Worm (Caenorhabditis elegans) whole organism, dauer: ENCODE measurements around the gene F49F1.9.
"Not testable (repeated sequence)": the region's sequence is repeated elsewhere in the genome, so short reads cannot be mapped to it uniquely, and the experiment has no call there.

Experiments used
- unc-62 ChIP-seq: sonication (generic microtip); optimal IDR thresholded peaks from 2 replicates; lab custom pipeline; 2017; ENCODE audit warnings: missing biosample characterization, missing genetic modification reagents, missing genetic modification characterization

F49F1.9 gene

DNA sequence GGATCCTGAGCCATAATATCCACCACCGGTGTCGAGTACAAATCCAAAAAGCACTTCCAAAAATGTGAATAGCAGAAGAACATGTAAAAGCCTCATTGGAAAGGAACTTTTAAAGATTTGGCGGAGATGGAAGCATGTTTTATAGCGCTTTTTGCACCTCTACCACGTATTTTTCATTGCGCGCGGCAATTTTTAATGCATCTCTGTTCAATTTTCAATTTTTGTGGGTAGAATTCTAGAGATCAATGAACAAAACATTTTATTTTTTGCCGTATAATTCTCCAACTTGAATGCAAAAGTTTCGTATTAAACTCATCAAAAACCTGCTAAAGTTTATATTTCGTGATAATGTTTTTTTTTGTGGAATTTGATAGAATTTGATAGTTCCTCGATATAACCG is at the start of gene F49F1.9:
F49F1.9 (minus strand) TSS at position 101 of the 400 bp plus-strand sequence.
- TF ChIP-seq unc-62 (GFP tag; lab: Kevin White, UChicago): no peak

DNA sequence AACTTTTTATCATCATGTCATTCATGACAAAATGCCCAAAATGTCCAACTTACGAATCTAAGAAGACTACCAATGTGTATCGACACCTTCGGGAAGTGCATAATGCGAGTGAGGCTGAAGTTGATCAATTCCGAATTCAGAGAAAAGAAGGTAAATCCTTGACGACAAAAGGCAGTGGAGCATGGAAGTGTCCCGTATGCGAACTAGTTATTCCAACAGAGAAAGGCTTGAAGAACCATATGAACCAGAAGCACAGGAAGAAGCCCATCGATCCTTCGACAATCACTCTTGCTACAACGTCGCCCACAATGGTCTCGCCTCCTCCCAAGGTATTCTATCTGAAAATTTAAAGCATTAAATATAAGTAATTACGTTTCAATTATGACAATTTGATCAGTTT is 48.7 kb upstream of the F49F1.9 start, which contains the start of gene K08D10.11:
K08D10.11 (minus strand) TSS at position 101 of the 400 bp plus-strand sequence.
- TF ChIP-seq unc-62 (GFP tag; lab: Kevin White, UChicago): not testable (repeated sequence)

DNA sequence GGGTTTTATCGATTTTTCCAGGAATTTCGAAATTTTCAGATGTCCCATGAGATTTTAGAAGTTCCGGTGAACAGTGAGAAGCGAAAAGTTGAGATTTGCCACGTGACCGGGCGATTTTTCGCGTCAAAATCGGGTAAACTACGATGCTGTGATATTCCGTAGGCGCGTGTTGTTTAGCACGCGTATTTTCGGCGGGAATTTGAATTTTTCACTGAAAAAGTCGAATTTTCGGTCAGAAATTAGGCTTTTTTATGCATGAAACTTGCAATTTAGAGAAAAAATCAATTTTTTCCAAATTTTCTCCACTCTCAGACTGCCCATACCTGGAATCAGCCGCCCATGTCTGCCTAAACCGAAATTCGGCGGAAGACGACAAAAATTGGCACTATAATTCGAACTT is 41.1 kb upstream of the F49F1.9 start, which contains the start of gene tsen-34:
tsen-34 (plus strand) TSS at position 34 of the 400 bp plus-strand sequence.
- no peak for TF ChIP-seq unc-62 (GFP tag; lab: Kevin White, UChicago)

DNA sequence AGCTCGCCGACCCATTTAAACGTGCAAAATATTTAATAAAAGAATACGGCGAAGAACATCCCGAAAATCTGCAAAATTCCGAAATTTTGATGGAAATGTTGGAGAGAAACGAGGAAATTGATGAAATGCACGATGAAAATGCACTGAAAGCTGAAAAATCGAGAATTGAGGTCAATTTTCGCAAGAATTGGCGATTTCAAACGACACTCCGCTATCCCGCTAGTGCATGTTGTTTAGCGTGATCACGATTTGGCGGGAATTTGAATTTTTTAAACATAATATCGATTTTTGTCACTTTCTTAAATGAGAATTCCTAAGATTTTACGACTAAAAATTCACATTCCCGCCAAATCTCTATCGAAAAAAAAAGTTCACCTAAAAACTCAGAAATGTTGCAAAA is 40.2 kb upstream of the F49F1.9 start:
- TF ChIP-seq unc-62 (GFP tag; lab: Kevin White, UChicago): no peak

DNA sequence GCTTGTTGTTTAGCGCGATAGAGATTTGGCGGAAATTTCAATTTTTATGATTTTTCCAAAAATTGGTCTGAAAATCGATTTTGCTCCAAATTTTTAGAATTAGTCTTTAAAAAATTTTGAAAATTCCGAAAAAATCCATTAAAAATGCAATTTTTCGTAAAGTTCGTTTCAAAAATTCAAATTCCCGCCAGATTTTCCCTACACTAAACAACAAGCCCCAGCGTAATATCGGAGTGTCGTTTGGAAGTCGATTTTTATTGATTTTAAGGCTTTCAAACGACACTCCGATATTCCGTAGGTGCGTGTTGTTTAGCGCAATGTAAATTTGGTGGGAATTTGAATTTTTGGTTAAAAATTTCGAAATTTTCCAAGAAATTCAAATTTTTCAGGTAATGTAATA is 39.3 kb upstream of the F49F1.9 start:
- TF ChIP-seq unc-62 (GFP tag; lab: Kevin White, UChicago): no peak

DNA sequence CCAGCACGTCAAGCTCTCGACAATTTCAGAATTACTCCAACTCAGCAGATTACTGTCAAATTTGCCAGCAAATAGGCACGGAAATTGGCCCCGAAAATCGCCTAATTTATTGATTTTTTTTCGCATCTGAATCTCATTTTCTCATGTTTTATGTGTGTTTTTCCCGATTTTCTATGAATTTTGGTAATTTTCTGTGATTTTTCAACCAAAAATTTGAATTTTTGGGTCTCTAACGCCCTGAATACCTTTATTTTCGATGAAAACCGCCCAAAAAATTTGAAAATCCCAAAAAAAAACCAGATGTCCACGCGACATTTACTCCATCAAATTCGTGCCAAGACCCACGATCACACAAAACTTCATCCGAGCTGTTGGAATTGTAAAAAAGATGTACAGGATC is 38.7 kb upstream of the F49F1.9 start, which contains the start of gene dnj-15:
dnj-15 (plus strand) TSS at position 301 of the 400 bp plus-strand sequence.
- TF ChIP-seq unc-62 (GFP tag; lab: Kevin White, UChicago): no peak

DNA sequence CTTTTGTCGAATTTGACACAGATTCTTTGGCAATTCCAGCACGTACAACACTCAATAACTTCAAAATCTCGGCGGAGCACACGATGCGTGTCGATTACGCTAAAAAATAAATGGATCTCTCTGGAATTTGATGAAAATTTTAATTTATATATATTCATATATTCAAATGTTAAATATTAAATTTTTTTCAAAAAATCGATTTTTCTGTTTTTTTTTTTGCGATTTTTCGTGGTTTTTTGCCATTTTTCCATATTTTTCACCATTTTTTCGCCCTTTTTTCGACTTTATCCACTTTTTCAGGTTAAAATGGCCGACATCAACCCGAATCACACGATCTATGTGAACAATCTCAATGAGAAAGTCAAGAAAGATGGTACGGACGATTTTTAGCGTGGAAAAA is 36.4 kb upstream of the F49F1.9 start, which contains the start of gene rnp-3:
rnp-3 (plus strand) TSS at position 301 of the 400 bp plus-strand sequence.
- no peak for TF ChIP-seq unc-62 (GFP tag; lab: Kevin White, UChicago)

DNA sequence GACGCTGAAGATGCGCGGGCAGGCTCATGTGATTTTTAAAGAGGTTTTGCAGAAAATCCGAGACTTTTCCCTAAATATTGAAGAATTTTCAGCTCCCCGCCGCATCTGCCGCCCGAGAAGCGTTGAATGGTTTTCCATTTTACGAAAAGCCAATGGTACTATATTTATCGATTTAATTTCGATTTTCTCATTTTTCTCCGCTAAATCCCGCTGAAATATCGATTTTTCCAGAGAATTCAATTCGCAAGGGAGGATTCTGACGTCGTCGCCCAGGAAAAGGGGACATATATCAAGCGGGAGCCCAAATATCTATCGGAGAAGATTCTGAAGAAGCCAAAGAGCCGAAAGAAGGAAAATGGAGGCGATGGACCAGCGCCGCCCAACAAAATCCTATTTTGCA is 34.9 kb upstream of the F49F1.9 start:
- TF ChIP-seq unc-62 (GFP tag; lab: Kevin White, UChicago): no peak

DNA sequence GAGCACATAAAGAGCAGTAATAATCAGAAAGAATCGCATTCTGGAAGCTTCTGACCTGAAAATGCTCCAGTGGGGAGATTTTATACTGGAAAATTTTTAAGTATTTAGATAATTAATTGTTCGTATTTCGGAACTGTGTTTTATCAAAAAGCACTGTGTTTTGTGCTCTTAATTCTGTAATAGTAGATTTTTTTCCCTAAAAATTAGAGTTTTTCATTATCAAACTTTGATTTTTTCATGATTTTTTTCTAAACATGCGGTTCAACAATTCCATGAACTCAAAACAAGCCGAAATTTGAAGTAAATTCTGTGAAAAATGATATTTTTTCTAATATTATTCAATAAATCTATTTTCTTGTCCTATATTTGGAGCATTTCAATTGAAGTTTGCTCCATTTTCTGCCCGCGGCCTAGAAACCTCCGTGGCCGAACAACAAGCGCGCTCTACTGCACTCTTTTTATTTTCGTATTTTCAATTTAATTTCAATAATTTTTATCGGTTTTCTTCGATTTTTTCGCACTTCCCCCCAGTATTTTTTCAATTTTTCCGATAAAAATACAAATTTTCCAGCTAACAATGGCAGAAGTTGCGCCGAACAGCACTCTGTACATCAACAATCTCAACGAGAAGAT is 34.3 kb upstream of the F49F1.9 start, which contains the start of the genes K08D10.13 and rnp-2:
K08D10.13 (minus strand) TSS at position 51 of the 633 bp plus-strand sequence.
rnp-2 (plus strand) TSS at position 546 of the 633 bp plus-strand sequence.
- no peak for TF ChIP-seq unc-62 (GFP tag; lab: Kevin White, UChicago)

DNA sequence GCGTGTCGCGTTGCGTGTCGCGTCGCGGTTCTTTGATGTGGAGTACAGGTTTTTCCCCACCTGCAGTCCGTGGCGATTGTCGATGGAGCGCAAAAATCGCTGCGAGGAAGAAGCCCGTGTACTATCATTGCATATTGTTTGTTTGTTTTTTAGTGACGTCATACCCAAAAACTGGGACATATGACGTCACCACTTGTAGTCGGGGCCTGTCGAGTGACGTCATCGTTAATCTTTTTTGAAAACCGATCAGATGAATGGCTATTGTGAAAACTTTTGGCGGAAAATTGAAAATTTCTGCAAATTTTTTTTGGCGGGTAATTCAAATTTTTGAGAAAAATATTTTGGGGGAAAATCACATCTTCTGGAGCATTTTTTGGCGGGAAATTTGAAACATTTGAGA is 29.9 kb upstream of the F49F1.9 start:
- TF ChIP-seq unc-62 (GFP tag; lab: Kevin White, UChicago): no peak

DNA sequence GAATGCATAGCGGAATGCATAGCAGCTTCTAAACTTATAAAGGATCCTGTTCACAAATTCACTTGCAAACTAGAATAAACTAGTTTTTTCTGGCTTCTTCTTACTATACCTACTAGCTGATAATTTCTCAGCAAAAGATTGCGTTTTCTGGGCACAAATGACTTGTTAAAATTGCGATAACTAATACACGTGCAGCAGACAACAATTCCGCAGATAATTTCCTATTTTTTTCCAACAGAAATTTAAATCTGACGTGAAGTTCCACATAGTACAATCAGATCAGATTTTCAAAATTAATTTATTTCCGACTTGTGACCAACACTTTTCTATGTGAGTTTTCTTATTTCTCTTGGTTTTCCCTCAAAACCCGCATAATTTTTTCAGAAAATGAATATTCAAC is 27.0 kb upstream of the F49F1.9 start, which contains the start of gene scrm-8:
scrm-8 (plus strand) TSS at position 301 of the 400 bp plus-strand sequence.
- TF ChIP-seq unc-62 (GFP tag; lab: Kevin White, UChicago): no peak

DNA sequence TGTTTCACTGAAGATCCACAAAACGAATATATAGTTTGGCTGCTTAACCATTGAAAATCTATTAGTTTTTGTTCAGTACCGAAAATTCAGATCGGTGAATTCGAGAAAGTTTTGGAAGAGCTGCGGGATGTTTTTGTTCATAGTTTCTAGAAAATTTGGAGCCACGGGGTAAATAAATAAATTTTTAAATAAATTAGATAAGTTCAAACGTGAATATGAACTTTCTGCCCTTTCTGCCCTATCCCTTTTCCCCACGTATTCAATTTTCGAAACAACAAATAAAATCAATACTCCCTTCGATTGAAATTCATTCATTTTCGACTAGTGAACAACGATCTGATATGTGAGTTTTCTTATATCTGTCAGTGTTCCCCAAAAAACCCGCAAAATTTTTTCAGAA is 24.7 kb upstream of the F49F1.9 start, which contains the start of gene scrm-5:
scrm-5 (plus strand) TSS at position 301 of the 400 bp plus-strand sequence.
- no peak for TF ChIP-seq unc-62 (GFP tag; lab: Kevin White, UChicago)

DNA sequence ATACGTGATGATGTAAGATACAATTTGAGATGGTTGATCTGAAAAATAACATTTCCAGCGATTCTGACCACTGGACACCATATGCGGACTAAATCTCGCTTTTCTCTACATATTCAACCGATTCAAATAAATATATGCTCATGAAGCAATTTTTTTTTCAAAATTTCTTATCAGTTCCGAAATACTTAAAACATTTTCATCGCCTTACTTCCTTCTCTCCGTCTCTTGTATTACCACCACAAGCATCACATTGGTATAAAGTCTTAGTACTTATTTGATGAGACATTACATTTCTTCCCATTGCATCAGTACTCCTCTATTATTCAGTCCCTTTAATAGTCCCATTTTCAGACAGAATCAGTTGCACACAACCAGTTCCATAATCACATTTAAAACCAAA is 17.3 kb upstream of the F49F1.9 start, which contains the start of gene K08D10.14:
K08D10.14 (plus strand) TSS at position 301 of the 400 bp plus-strand sequence.
- TF ChIP-seq unc-62 (GFP tag; lab: Kevin White, UChicago): no peak

DNA sequence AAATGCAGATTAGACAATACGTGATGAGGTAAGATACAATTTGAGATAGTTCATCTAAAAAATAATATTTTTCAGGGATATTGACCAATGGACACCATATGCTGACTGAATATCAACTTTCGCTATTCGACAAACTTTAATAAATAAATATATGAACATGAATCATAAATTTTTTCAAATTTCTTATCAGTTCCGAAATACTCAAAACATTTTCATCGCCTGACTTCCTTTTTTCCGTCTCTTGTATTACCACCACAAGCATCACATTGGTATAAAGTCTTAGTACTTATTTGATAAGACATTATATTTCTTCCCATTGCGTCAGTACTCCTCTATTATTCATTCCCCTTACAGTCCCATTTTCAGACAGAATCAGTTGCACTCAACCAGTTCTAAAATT is 14.8 kb upstream of the F49F1.9 start, which contains the start of the genes K08D10.10 and R07C12.1:
K08D10.10 (plus strand) TSS at position 93 of the 400 bp plus-strand sequence.
R07C12.1 (plus strand) TSS at position 314 of the 400 bp plus-strand sequence.
- TF ChIP-seq unc-62 (GFP tag; lab: Kevin White, UChicago): no peak

DNA sequence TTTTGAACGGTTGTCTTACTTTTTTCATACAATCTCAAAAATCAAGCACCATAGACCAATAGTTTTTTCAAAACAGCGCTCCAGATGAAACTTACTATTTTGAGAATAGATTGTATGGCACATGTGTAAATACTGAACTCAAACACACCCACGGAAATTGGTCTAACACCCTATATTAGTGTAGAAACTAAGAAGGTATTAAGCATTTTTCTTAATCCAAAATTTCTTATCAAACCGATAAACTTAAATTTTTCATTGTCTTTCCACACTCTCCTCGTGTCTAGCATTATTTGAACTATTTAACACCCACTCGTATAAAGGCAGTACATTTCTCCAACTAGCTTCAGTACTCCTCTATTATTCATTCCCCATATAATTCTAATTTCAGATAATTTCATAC is 12.8 kb upstream of the F49F1.9 start:
- no peak for TF ChIP-seq unc-62 (GFP tag; lab: Kevin White, UChicago)

DNA sequence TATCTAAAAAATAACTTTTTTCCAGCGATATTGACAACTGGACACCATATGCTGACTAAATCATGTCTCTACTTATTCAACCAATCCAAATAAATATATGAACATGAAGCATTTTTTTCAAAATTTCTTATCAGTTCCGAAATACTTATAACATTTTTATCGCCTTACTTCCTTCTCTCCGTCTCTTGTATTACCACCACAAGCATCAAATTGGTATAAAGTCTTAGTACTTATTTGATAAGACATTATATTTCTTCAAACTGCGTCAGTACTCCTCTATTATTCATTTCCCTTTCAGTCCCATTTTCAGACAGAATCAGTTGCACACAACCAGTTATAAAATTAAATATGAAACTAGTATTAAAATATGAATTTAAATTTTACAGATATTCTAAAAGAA is 10.5 kb upstream of the F49F1.9 start:
- TF ChIP-seq unc-62 (GFP tag; lab: Kevin White, UChicago): no peak
